Worm (Caenorhabditis elegans) whole organism, dauer: Measurements from ENCODE around the gene pars-1.

Experiments
- unc-62 ChIP-seq: sonication (generic microtip); optimal IDR thresholded peaks from 2 replicates; lab custom pipeline; 2017; ENCODE audit warnings: missing biosample characterization, missing genetic modification reagents, missing genetic modification characterization

Gene pars-1

ce11 chrIII:7238727-7239126 lies at the start of gene pars-1:
TSS of gene pars-1 (plus strand) at chrIII:7239027.
- TF ChIP-seq unc-62 (GFP tag; lab: Kevin White, UChicago), result no peak

- no peak for TF ChIP-seq unc-62 (GFP tag; lab: Kevin White, UChicago)
These were observed 49.2 kb upstream of the pars-1 start, which contains the start of gene rps-21 for ce11 chrIII:7189581-7190128. TSS of gene rps-21 (minus strand) at chrIII:7189631.

- TF ChIP-seq unc-62 (GFP tag; lab: Kevin White, UChicago), result no peak
These were observed 45.7 kb upstream of the pars-1 start, which contains the start of gene mec-14 for ce11 chrIII:7192942-7193665. TSS of gene mec-14 (minus strand) at chrIII:7192992.

DNA sequence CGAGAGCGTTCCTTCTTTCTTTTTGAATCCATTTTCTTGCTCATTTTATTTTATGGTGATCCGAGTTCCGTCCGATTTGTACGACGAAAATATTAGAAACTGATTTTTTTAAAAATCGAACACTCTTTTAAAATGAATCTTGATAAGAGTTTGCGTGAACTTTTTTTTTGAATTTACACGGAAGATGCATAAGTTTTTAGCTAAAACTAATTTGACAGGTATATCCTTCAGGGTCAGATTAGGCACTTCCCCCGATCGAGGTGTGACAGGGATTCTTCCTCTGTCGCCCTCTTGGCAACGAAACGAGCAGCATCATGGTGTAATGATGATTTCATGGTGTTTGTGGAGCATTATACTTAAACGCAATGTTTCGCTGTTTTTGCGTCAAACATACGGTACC lies 43.5 kb upstream of the pars-1 start, which contains the start of gene F37C12.18:
Gene F37C12.18 (minus strand): TSS at position 101 of the 400 bp plus-strand sequence.
- no peak for TF ChIP-seq unc-62 (GFP tag; lab: Kevin White, UChicago)

DNA sequence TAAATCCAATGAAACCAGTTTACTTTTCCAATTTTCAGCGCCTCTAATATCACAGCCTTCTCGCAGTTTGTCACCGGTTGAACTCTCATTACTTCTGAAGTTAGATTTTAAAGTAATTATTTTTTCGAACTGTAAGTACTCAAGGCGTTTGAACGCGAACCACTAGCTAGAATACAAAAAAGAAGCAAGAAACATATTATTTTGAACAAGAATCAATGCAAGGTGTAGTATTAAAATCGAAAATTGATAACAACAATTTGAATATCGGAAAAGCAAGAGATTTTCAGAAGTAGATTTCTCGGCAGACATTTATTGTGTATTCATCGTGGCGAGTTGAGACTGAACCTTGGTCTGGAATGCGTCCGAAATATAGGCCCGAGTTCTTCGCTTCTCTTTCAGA lies 40.9 kb upstream of the pars-1 start, which contains the start of gene exos-9:
Gene exos-9 (minus strand): TSS at position 101 of the 400 bp plus-strand sequence.
- TF ChIP-seq unc-62 (GFP tag; lab: Kevin White, UChicago), result no peak

DNA sequence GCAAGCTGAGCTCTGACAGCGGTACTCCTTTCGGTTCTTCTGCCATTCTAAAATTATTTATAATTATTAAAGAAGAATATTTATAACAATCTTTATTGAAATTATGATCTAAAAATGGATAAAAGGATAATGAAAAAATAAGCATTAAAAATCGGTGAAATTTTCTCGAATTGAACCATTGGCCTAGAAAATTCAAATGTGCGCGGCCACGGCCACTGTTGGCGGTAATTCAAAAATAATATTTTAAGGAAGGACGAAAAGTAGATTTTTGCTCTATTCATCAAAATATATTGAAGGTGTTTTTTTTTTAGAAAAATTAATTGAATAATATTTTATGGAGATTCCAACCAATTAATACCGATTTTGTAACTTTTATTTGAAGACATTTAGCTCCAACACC lies 40.0 kb upstream of the pars-1 start, which contains the start of gene pfd-5:
Gene pfd-5 (minus strand): TSS at position 47 of the 400 bp plus-strand sequence.
- no peak for TF ChIP-seq unc-62 (GFP tag; lab: Kevin White, UChicago)

ce11 chrIII:7199467-7199866 lies 39.4 kb upstream of the pars-1 start:
- TF ChIP-seq unc-62 (GFP tag; lab: Kevin White, UChicago), result no peak

DNA sequence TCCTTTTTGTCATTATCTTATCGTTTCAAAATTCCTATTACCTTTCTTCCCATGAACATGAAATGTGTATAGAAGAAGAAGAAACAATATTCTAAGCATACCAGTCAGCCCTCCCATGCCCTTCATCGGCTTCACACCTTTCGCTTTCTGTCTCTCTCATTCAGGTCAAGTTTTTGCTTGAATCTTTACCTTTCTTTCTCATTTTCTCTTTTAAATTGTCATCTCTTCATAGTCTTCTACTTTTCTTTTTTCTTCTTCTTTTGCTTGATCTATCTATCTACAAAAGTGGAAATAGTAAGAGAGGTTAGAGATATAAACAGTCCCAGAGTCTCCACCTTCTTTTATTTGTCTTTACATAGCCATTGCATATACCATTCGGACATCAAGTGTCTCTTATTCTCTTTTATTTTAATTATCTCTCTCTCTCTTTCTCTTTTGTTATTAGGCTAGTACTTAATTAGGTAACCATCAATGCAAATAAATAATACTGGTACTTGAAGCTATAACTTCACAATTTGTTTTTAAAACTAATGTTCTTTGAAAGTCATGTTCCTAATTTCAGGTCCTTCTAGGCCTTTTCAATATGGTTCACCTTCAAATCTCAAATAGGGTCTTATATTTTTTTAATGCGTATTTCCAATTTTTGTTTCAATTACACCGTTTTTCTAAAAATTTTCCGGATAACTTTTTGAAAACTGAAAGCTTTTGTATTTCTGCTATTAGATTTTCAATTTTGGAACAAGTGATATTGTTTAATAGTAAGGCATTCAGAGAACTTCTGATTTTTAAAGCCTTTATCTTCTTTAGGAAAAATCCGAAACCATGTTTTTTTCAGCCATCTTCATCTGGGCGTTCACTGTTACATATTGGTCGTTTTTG lies 37.2 kb upstream of the pars-1 start, which contains the start of gene dpy-31:
Gene dpy-31 (plus strand): TSS at position 829 of the 879 bp plus-strand sequence.
- no peak for TF ChIP-seq unc-62 (GFP tag; lab: Kevin White, UChicago)

DNA sequence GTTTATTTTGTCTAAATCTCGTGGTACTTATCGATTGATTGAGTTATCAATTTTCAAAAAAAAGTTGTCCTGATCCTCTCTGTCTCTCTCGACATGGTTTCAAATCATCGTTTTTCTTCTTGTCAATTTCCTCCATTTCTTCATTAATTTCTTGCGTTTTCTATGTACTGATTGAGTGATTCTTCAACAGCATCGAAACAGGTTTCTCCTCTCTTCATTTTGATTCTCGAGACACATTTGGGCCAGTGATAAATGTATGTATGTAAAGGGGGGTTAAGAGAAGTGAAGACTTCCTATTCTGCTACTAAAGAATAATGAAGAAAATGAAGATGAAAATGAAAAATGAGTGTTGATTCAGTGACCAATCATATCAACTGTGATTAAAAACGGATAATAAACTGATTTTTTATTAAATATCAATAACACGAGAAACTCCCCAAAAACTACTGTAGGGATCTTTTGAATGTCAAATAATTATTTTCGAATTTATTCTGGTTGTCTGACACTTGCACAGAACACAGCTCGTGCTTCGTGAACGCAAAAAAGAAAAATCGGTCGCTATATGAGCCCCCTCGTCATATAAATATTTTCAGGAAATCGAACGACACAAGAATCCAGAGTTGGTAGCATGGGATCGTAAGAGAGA lies 35.6 kb upstream of the pars-1 start:
- no peak for TF ChIP-seq unc-62 (GFP tag; lab: Kevin White, UChicago)

- TF ChIP-seq unc-62 (GFP tag; lab: Kevin White, UChicago), result no peak
These were observed 30.8 kb upstream of the pars-1 start, which contains the start of gene rpl-6 for ce11 chrIII:7207903-7208497. TSS of gene rpl-6 (plus strand) at chrIII:7208447.

DNA sequence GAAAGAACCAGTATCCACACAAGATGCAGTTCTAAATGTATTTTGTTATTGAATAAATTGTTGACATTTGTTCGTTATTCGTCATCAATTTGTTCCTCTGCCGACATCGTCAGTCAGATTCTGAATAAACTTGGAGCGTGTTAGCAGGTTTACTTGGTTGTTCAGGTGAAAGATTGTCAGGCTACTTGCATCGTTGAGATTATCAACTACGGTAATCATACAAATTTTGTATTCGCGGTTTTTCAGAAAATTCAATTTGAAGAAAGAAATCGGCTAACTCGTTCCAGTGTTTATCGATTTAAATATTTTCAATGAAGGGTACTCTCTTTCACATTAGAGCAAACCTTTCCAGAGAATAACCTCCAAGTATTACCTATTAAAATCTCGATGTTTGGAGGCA lies 29.1 kb upstream of the pars-1 start, which contains the start of gene R151.2:
Gene R151.2 (plus strand): TSS at position 247 of the 400 bp plus-strand sequence.
- TF ChIP-seq unc-62 (GFP tag; lab: Kevin White, UChicago), result no peak

ce11 chrIII:7210486-7210885 lies 28.3 kb upstream of the pars-1 start:
- TF ChIP-seq unc-62 (GFP tag; lab: Kevin White, UChicago), result no peak

- TF ChIP-seq unc-62 (GFP tag; lab: Kevin White, UChicago), result no peak
These were observed 26.8 kb upstream of the pars-1 start for ce11 chrIII:7212028-7212427.

DNA sequence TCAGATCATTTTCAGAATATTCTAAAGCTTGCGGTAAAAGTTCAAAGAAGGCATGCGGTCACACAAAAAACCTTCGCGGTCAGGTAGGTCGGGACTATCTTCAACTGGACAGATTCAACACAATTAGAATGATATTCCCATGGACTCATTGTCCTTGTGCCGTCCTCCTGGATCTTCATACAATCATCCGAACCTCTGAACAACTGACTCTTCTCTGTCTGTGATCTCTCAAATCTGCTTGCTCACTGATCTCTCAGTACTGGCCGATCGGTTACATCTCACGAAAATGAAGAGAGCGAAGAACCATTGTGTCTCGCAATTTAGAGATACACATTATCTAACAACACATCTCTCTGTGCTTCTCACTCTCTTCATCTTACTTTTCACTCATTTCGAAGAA lies 23.3 kb upstream of the pars-1 start:
- TF ChIP-seq unc-62 (GFP tag; lab: Kevin White, UChicago), result no peak
